Worm (Caenorhabditis elegans) whole organism, L1 larva: Measurements from ENCODE around the gene F01G10.6.
A peak's percentile ranks its signal among the peaks of the same experiment; 100 is the strongest.

ENCODE experiments used
- C04F5.9 ChIP-seq: sonication (generic microtip); optimal IDR thresholded peaks from 2 replicates; lab custom pipeline; 2016; ENCODE audit warnings: missing genetic modification characterization, missing compliant biosample characterization
- C16A3.4 ChIP-seq: fragments of 150-350 bp; optimal IDR thresholded peaks from 2 replicates; lab custom pipeline; 2014; ENCODE audit warnings: missing biosample characterization, missing genetic modification characterization
- Y116A8C.19 ChIP-seq: sonication (generic microtip); optimal IDR thresholded peaks from 2 replicates; lab custom pipeline; 2016; ENCODE audit warnings: missing compliant biosample characterization, missing genetic modification characterization, borderline replicate concordance
- ceh-82 ChIP-seq, 3 experiments: fragments of 150-350 bp in 1 of 3; sonication (generic microtip) in 2 of 3; optimal IDR thresholded peaks; 2 replicates each; lab custom pipeline; 2014 to 2017; ENCODE audit warnings: missing biosample characterization in 3 of 3, missing genetic modification characterization in 3 of 3
- ceh-88 ChIP-seq: fragments of 200-800 bp; sonication (Bioruptor generic); IDR thresholded peaks from 2 replicates; pipeline ENCODE4 v1.3.6; 2022; ENCODE audit warnings: missing genetic modification characterization, missing compliant biosample characterization
- ceh-90 ChIP-seq: sonication (generic microtip); optimal IDR thresholded peaks from 2 replicates; lab custom pipeline; 2016; ENCODE audit warnings: missing genetic modification characterization, missing compliant biosample characterization
- efl-1 ChIP-seq, 4 experiments: fragments of 150-350 bp; optimal IDR thresholded peaks in 3 of 4; peaks in 1 of 4; 1 replicate in 1 of 4; 2 replicates in 3 of 4; lab custom pipeline; 2014; ENCODE audit warnings: missing biosample characterization in 2 of 4, missing genetic modification characterization in 2 of 4, missing genetic modification reagents in 2 of 4
- egl-27 ChIP-seq, 2 experiments: fragments of 150-350 bp in 1 of 2; sonication (generic microtip); optimal IDR thresholded peaks; 3 replicates each; lab custom pipeline; 2017 to 2018; ENCODE audit warnings: missing biosample characterization in 2 of 2, missing genetic modification characterization in 2 of 2, missing genetic modification reagents in 2 of 2
- elt-3 ChIP-seq, 6 experiments: fragments of 150-350 bp in 1 of 6; sonication (generic microtip); optimal IDR thresholded peaks; 2 replicates each; lab custom pipeline; 2017 to 2018; ENCODE audit warnings: missing biosample characterization in 6 of 6, missing genetic modification characterization in 6 of 6, inconsistent platforms in 1 of 6
- fkh-10 ChIP-seq: sonication (generic microtip); optimal IDR thresholded peaks from 2 replicates; lab custom pipeline; 2017; ENCODE audit warnings: missing biosample characterization, missing genetic modification reagents, missing genetic modification characterization
- fkh-4 ChIP-seq: sonication (generic microtip); optimal IDR thresholded peaks from 2 replicates; lab custom pipeline; 2016; ENCODE audit warnings: missing compliant biosample characterization, missing genetic modification characterization, borderline replicate concordance
- grh-1 ChIP-seq: fragments of 200-800 bp; sonication (Bioruptor generic); IDR thresholded peaks from 2 replicates; pipeline ENCODE4 v1.3.6; 2022; ENCODE audit warnings: missing genetic modification reagents, missing genetic modification characterization, missing compliant biosample characterization
- hlh-17 ChIP-seq: fragments of 200-800 bp; sonication (Bioruptor generic); optimal IDR thresholded peaks from 2 replicates; lab custom pipeline; 2018; ENCODE audit warnings: missing genetic modification characterization, mild to moderate bottlenecking, missing compliant biosample characterization, moderate library complexity, borderline replicate concordance
- hlh-4 ChIP-seq: sonication (generic microtip); optimal IDR thresholded peaks from 2 replicates; lab custom pipeline; 2016; ENCODE audit warnings: mild to moderate bottlenecking, missing genetic modification characterization, missing compliant biosample characterization
- isw-1 ChIP-seq: fragments of 200-800 bp; sonication (Bioruptor generic); IDR thresholded peaks from 2 replicates; pipeline ENCODE4 v1.3.6; 2022; ENCODE audit warnings: missing genetic modification characterization, missing compliant biosample characterization
- jun-1 ChIP-seq: fragments of 150-350 bp; optimal IDR thresholded peaks from 2 replicates; lab custom pipeline; 2014; ENCODE audit warnings: missing biosample characterization, missing genetic modification reagents, missing genetic modification characterization
- lin-14 ChIP-seq: fragments of 200-800 bp; sonication (Bioruptor generic); optimal IDR thresholded peaks from 2 replicates; lab custom pipeline; 2018; ENCODE audit warnings: mild to moderate bottlenecking, missing genetic modification characterization, moderate library complexity, missing compliant biosample characterization
- lin-15B ChIP-seq: fragments of 150-350 bp; sonication (generic microtip); optimal IDR thresholded peaks from 3 replicates; lab custom pipeline; 2014; ENCODE audit warnings: missing biosample characterization, missing genetic modification characterization
- lin-35 ChIP-seq, 2 experiments: fragments of 150-350 bp; optimal IDR thresholded peaks; 2 replicates each; lab custom pipeline; 2014; ENCODE audit warnings: missing biosample characterization in 2 of 2, missing genetic modification characterization in 2 of 2, missing genetic modification reagents in 2 of 2
- lir-3 ChIP-seq: sonication (generic microtip); optimal IDR thresholded peaks from 2 replicates; lab custom pipeline; 2016; ENCODE audit warnings: mild to moderate bottlenecking, missing genetic modification characterization, moderate library complexity, missing compliant biosample characterization; ENCODE audit not compliant: poor library complexity
- lsy-2 ChIP-seq, 2 experiments: fragments of 150-350 bp; optimal IDR thresholded peaks; 2 replicates each; lab custom pipeline; 2014; ENCODE audit warnings: missing biosample characterization in 2 of 2, missing genetic modification characterization in 2 of 2
- mab-9 ChIP-seq: fragments of 200-800 bp; sonication (Bioruptor generic); IDR thresholded peaks from 2 replicates; pipeline ENCODE4 v1.3.6; 2022; ENCODE audit warnings: missing genetic modification reagents, missing genetic modification characterization, missing compliant biosample characterization
- mdl-1 ChIP-seq, 2 experiments: fragments of 150-350 bp; optimal IDR thresholded peaks; 2 replicates each; lab custom pipeline; 2014 to 2017; ENCODE audit warnings: missing biosample characterization in 2 of 2, missing genetic modification characterization in 2 of 2, inconsistent platforms in 1 of 2
- mef-2 ChIP-seq: fragments of 150-350 bp; optimal IDR thresholded peaks from 2 replicates; lab custom pipeline; 2014; ENCODE audit warnings: missing biosample characterization, missing genetic modification characterization
- nhr-11 ChIP-seq: fragments of 150-350 bp; optimal IDR thresholded peaks from 2 replicates; lab custom pipeline; 2014; ENCODE audit warnings: missing biosample characterization, missing genetic modification characterization
- nhr-12 ChIP-seq: sonication (generic microtip); optimal IDR thresholded peaks from 2 replicates; lab custom pipeline; 2017; ENCODE audit warnings: missing biosample characterization, missing genetic modification characterization
- nhr-237 ChIP-seq: fragments of 150-350 bp; optimal IDR thresholded peaks from 2 replicates; lab custom pipeline; 2014; ENCODE audit warnings: missing biosample characterization, missing genetic modification characterization
- nhr-28 ChIP-seq: fragments of 150-350 bp; optimal IDR thresholded peaks from 2 replicates; lab custom pipeline; 2014; ENCODE audit warnings: missing biosample characterization, missing genetic modification characterization
- nhr-71 ChIP-seq: sonication (generic microtip); optimal IDR thresholded peaks from 2 replicates; lab custom pipeline; 2016; ENCODE audit warnings: mild to moderate bottlenecking, missing genetic modification characterization, moderate library complexity, missing compliant biosample characterization
- nhr-84 ChIP-seq: sonication (generic microtip); optimal IDR thresholded peaks from 2 replicates; lab custom pipeline; 2017; ENCODE audit warnings: missing biosample characterization, missing genetic modification characterization
- snpc-4 ChIP-seq: fragments of 150-350 bp; optimal IDR thresholded peaks from 2 replicates; lab custom pipeline; 2014; ENCODE audit warnings: missing biosample characterization, missing genetic modification characterization
- sox-4 ChIP-seq: sonication (generic microtip); optimal IDR thresholded peaks from 2 replicates; lab custom pipeline; 2016; ENCODE audit warnings: missing genetic modification characterization, missing compliant biosample characterization
- sptf-1 ChIP-seq: fragments of 150-350 bp; optimal IDR thresholded peaks from 2 replicates; lab custom pipeline; 2014; ENCODE audit warnings: missing biosample characterization, missing genetic modification characterization
- sup-37 ChIP-seq: fragments of 200-800 bp; sonication (Bioruptor generic); optimal IDR thresholded peaks from 2 replicates; lab custom pipeline; 2018; ENCODE audit warnings: mild to moderate bottlenecking, missing genetic modification characterization, missing compliant biosample characterization
- swsn-7 ChIP-seq: sonication (generic microtip); optimal IDR thresholded peaks from 2 replicates; lab custom pipeline; 2016; ENCODE audit warnings: missing genetic modification characterization, missing compliant biosample characterization
- tbx-2 ChIP-seq: sonication (generic microtip); optimal IDR thresholded peaks from 2 replicates; lab custom pipeline; 2016; ENCODE audit warnings: missing genetic modification characterization, missing compliant biosample characterization
- unc-130 ChIP-seq: fragments of 150-350 bp; optimal IDR thresholded peaks from 2 replicates; lab custom pipeline; 2017; ENCODE audit warnings: missing biosample characterization, missing genetic modification characterization, inconsistent platforms
- unc-62 ChIP-seq: fragments of 150-350 bp; optimal IDR thresholded peaks from 2 replicates; lab custom pipeline; 2014; ENCODE audit warnings: missing biosample characterization, missing genetic modification reagents, missing genetic modification characterization
- unc-98 ChIP-seq: fragments of 200-800 bp; sonication (Bioruptor generic); IDR thresholded peaks from 2 replicates; pipeline ENCODE4 v1.3.6; 2022; ENCODE audit warnings: missing genetic modification characterization, missing compliant biosample characterization
- ztf-11 ChIP-seq, 2 experiments: sonication (generic microtip); optimal IDR thresholded peaks; 2 replicates each; lab custom pipeline; 2016 to 2017; ENCODE audit warnings: missing genetic modification characterization in 2 of 2, missing biosample characterization in 1 of 2, missing compliant biosample characterization in 1 of 2

F01G10.6 gene

DNA sequence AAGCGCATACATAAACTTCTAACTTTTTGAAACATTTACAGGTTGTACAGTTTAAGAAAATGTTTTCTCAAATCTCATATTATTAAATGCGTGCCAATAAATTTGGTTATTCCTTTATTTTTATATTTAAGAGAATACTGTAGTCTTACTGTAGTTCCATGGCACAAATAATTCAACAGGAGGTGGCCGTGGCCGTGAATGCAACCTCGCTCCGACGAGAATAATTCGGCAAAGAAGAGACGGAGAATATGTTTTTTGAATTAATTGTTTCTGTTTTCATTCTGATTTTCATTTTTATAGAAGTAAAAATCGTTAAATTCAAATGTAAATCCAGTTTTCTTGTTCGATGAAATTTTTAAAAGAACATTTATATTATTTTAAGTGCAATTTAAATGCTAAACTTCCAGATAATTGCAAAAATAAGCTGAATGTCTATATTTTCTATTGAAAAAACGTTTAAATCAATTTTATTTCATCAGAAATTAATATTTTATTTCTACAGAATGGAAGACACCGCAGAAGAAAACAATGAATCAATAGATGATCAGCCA is 30.0 kb downstream of the F01G10.6 start, which contains the start of gene gon-4 (continued):
- TF ChIP-seq nhr-12 (no peak), mef-2 (tag; lab: Kevin White, UChicago) (no peak), grh-1 (no peak)

DNA sequence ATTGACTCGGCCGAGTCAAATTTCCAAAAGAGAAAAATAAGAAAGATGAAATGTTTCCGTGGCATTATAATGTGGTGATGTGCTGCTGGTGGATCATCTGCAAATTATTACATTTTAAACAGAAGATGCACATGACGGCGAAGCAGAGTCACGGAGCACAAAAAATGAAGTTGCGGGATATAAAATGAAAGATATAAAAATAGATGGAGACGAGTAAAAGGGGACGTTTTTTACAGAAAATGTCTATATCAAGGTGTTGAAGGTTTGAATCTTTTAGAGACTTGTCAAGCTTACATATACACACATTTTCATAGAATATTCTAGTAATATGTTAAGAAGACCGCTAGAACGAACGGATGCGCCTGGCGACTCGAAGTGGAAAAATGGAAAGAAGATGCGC is 33.1 kb downstream of the F01G10.6 start, which contains the start of gene ptrg-1:
Gene ptrg-1 (minus strand): TSS at position 101 of the 400 bp plus-strand sequence.
- TF ChIP-seq jun-1 (tag; lab: Kevin White, UChicago) (no peak), fkh-4 (tag; lab: Kevin White, UChicago) (no peak), ceh-82 (tag; optimal IDR thresholded peaks at IDR 0.05; lab: Kevin White, UChicago) (no peak), unc-130 (no peak), Y116A8C.19 (tag; lab: Kevin White, UChicago) (no peak), lin-35 (GFP tag; optimal IDR thresholded peaks at IDR 0.05; lab: Kevin White, UChicago) (no peak), C04F5.9 (tag; lab: Kevin White, UChicago) (no peak), lin-14 (no peak)
- TF ChIP-seq, all 84 proteins: peak for 0

DNA sequence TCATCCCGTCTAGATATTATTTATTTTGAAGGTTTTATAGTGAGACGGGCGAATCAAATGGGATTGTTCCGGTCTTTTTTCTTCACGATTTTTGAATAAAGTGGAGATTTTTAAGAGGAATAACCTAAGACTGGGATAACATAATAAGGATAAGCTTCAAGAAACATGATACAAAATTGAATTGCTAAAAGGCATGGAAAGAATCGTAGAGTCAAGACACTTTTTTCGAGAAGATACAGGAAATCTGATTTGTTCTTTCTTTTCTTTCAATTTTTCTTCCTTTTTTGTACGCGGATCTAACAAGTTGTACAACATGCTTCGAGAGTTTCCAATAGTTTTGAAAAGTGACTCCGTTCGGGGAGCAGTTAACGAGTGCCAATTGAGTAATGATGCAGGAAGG is 35.9 kb downstream of the F01G10.6 start:
- no peak for TF ChIP-seq mef-2 (tag; lab: Kevin White, UChicago)
- TF ChIP-seq ztf-11 (tag; optimal IDR thresholded peaks at IDR 0.05; lab: Kevin White, UChicago) = no peak
- TF ChIP-seq hlh-17 (GFP tag; lab: Kevin White, UChicago) = no peak
- TF ChIP-seq unc-62 (GFP tag; lab: Kevin White, UChicago) = no peak
- no peak for TF ChIP-seq ceh-88 (GFP tag; lab: Robert Waterston, UW)
- no peak for TF ChIP-seq sptf-1
- no peak for TF ChIP-seq swsn-7
- peak; percentile 79 for TF ChIP-seq fkh-10 (GFP tag; lab: Kevin White, UChicago)
- no peak for TF ChIP-seq nhr-237 (tag; lab: Kevin White, UChicago)
- no peak for TF ChIP-seq sox-4
- no peak for TF ChIP-seq nhr-11 (tag; lab: Kevin White, UChicago)
- no peak for TF ChIP-seq mab-9
- TF ChIP-seq lin-14 = peak; percentile 20
- TF ChIP-seq fkh-4 (tag; lab: Kevin White, UChicago) = no peak

DNA sequence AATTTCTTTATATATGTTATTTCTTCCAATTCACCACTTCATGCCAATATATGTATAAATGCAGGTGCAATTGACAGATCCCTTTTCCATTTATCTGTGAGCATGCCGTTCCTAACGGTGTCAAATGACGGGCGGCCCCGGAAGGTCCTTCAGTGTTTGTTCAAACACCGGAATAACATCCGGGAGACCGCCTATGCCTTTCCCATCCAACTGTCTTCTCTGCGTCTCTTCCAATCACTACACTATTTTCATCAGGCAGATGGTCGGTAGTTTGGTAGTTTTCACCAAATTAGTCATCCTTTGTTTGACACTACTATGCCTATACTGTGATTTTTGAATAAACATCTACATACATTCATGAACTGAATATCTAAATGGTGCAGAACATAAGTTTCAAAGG is 36.8 kb downstream of the F01G10.6 start:
- TF ChIP-seq jun-1 (tag; lab: Kevin White, UChicago) (no peak), efl-1 (optimal IDR thresholded peaks at IDR 0.05; lab: Kevin White, UChicago) (no peak), efl-1 (GFP tag; optimal IDR thresholded peaks at IDR 0.05 in 1 of 2; lab: Kevin White, UChicago) (peak in 1 of 2 experiments; percentile 69), ceh-82 (tag; optimal IDR thresholded peaks at IDR 0.05; lab: Kevin White, UChicago) (no peak)

DNA sequence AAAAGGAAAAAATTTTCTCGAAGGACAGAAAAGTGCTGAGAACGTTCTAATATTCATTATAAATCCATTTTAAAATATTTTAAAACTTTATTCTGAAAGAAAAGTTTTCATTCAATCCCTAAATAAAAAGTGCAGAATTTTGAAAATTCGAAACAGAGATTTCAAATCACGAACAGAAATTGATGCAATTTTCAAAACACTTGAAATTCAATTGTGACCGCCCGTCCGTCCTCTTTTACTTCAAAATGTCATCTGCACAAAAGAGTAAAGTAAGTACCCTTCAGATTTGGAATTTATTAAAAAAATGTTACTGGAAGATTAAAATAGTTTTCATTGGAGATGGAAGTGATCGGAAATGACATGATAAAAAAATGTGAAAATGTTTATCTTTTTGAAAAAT is 38.9 kb downstream of the F01G10.6 start:
- no peak for TF ChIP-seq ceh-88 (GFP tag; lab: Robert Waterston, UW)
- TF ChIP-seq nhr-28 (tag; lab: Kevin White, UChicago) = no peak
- no peak for TF ChIP-seq ceh-90 (tag; lab: Kevin White, UChicago)
- TF ChIP-seq sup-37 = no peak
- TF ChIP-seq fkh-10 (GFP tag; lab: Kevin White, UChicago) = peak; percentile 63

DNA sequence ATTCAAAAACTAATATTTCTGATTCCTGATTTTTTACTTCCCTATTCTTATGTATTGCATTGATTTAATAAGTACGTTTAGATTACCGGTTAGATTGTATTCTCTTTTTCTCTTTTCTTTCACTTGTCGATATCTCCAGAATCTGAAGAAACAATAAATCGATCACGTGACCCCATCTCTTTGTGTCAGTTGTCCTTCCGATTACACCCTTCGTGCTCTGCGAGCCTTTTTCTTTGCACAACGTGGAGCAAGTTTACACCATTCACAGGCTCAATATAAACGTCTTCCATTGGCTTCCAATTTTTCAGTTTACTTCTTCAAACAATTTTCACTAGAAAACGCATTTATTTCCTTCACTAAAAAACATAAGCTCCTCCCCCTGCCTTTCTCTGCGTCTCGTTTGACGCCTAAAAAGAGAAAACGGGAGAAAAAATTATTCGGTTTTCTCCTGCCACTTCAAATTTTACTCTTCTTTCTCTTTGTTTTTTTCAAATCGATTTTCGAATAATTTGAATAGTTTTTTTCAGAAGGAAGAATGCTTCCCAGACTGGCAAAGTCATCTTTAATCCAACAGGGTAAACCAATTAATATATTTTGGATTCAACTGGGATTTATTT is 47.2 kb downstream of the F01G10.6 start, which contains the start of gene gta-1:
Gene gta-1 (plus strand): TSS at position 528 of the 617 bp plus-strand sequence.
- TF ChIP-seq lir-3 = no peak
- TF ChIP-seq lin-15B (tag; lab: Kevin White, UChicago) = no peak
- TF ChIP-seq mef-2 (tag; lab: Kevin White, UChicago) = no peak
- TF ChIP-seq snpc-4 = no peak
- no peak for TF ChIP-seq ceh-88 (GFP tag; lab: Robert Waterston, UW)
- no peak for TF ChIP-seq hlh-4 (tag; lab: Kevin White, UChicago)
- TF ChIP-seq nhr-84 = no peak
- peak; percentile 5 for TF ChIP-seq tbx-2 (tag; lab: Kevin White, UChicago)
- no peak for TF ChIP-seq unc-98 (GFP tag; lab: Robert Waterston, UW)
- TF ChIP-seq egl-27 (tag; optimal IDR thresholded peaks at IDR 0.05; lab: Kevin White, UChicago) = no peak
- no peak for TF ChIP-seq jun-1 (tag; lab: Kevin White, UChicago)
- peak in 1 of 2 experiments; percentile 52 for TF ChIP-seq mdl-1 (tag; optimal IDR thresholded peaks at IDR 0.05; lab: Kevin White, UChicago)
- no peak for TF ChIP-seq nhr-237 (tag; lab: Kevin White, UChicago)
- no peak for TF ChIP-seq C16A3.4 (tag; lab: Kevin White, UChicago)
- TF ChIP-seq lsy-2 (tag; optimal IDR thresholded peaks at IDR 0.05; lab: Kevin White, UChicago) = peak; percentile 1 to 47
- peak; percentile 73 for TF ChIP-seq nhr-71 (tag; lab: Kevin White, UChicago)
- TF ChIP-seq nhr-28 (tag; lab: Kevin White, UChicago) = no peak
- TF ChIP-seq elt-3 (tag; optimal IDR thresholded peaks at IDR 0.05; lab: Kevin White, UChicago) = no peak
- TF ChIP-seq ceh-90 (tag; lab: Kevin White, UChicago) = no peak
- no peak for TF ChIP-seq isw-1
- TF ChIP-seq mab-9 = no peak
